Fruit fly (Drosophila melanogaster): ENCODE data around the gene smog.

DNA sequence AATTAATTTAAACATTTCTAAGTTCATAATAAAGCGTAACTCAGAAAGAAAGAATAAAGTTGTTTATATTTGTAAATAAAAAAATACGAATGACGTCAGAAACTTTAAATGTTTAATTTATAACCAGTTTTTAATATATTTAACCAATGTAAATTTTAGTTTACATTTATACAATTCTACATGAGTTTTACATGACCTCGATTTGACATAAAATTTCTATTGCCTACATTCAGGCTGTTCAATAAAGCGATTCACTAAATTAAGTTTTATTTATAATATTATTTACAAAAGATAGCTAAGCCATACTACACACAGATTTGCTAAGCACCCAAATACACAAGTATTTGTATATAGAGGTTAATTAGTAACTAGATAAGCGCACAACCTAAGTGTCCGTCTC, 51.2 kb downstream of the smog start:
- TF ChIP-seq psq (optimal IDR thresholded peaks at IDR 0.05) (no peak), usp (GFP tag; optimal IDR thresholded peaks at IDR 0.05) (no peak), EcR (GFP tag; optimal IDR thresholded peaks at IDR 0.05) (no peak)
